Worm (Caenorhabditis elegans) whole organism, L4/young adult: ENCODE data around the gene rft-2.

ENCODE experiments used
- W03F9.2 ChIP-seq: fragments of 150-350 bp; optimal IDR thresholded peaks from 2 replicates; lab custom pipeline; 2014; ENCODE audit warnings: missing biosample characterization, missing genetic modification characterization
- him-1 ChIP-seq: sonication (generic microtip); optimal IDR thresholded peaks from 2 replicates; lab custom pipeline; 2016; ENCODE audit warnings: missing genotype, missing genetic modification reagents, missing genetic modification characterization, missing compliant biosample characterization

DNA sequence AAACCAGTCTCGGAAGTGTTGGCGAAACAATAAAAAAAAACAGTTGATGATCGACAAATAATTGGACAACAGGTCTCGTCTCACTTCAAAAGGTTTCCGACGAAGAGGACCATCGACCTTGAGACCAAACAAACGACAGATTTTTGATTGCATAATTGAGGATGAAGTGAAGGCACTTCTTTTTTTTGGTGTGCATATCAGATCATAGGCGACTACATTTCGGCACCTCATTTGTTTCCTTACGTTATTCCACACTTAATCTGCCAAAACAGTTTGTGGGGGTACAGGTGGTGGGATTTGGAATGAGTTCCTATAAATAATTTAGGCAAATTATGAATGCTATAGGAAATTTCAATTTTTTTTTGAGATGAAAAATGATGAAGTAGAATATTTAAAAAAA lies 36.3 kb upstream of the rft-2 start:
- TF ChIP-seq him-1 (tag; lab: Kevin White, UChicago) (no peak), W03F9.2 (tag; lab: Kevin White, UChicago) (no peak)
